Worm (Caenorhabditis elegans) whole organism, L4 larva: ENCODE measurements around the gene nlp-27.

Experiments
- F44E2.7 ChIP-seq: fragments of 200-800 bp; sonication (Bioruptor generic); IDR thresholded peaks from 2 replicates; pipeline ENCODE4 v2.1.2; 2022; ENCODE audit warnings: missing genetic modification characterization, missing compliant biosample characterization
- F49E8.2 ChIP-seq: sonication (generic microtip); optimal IDR thresholded peaks from 2 replicates; lab custom pipeline; 2016; ENCODE audit warnings: missing compliant biosample characterization, mild to moderate bottlenecking, missing genetic modification characterization, borderline replicate concordance
- T20F7.1 ChIP-seq: fragments of 200-800 bp; sonication (Bioruptor generic); optimal IDR thresholded peaks from 2 replicates; lab custom pipeline; 2018; ENCODE audit warnings: mild to moderate bottlenecking, missing genetic modification characterization, missing compliant biosample characterization
- Y48G9A.11 ChIP-seq: fragments of 200-800 bp; sonication (Bioruptor generic); IDR thresholded peaks from 2 replicates; pipeline ENCODE4 v1.3.6; 2022; ENCODE audit warnings: missing genetic modification reagents, missing genetic modification characterization, missing compliant biosample characterization
- Y75B8A.6 ChIP-seq: fragments of 200-800 bp; sonication (Bioruptor generic); IDR thresholded peaks from 2 replicates; pipeline ENCODE4 v1.3.6; 2022; ENCODE audit warnings: missing genetic modification reagents, missing genetic modification characterization, missing compliant biosample characterization
- ZK546.5 ChIP-seq, 2 experiments: sonication (generic microtip); optimal IDR thresholded peaks; 2 replicates each; lab custom pipeline; 2017; ENCODE audit warnings: missing biosample characterization in 2 of 2, missing genetic modification characterization in 2 of 2
- aha-1 ChIP-seq: fragments of 150-350 bp; peaks from one replicate; lab custom pipeline; 2014; ENCODE audit warnings: missing biosample characterization, missing genetic modification characterization
- arid-1 ChIP-seq: fragments of 200-800 bp; sonication (Bioruptor generic); conservative IDR thresholded peaks from 2 replicates; pipeline ENCODE4 v1.3.6; 2022; ENCODE audit warnings: missing genetic modification reagents, missing genetic modification characterization, missing compliant biosample characterization
- ceh-28 ChIP-seq: fragments of 150-350 bp; optimal IDR thresholded peaks from 2 replicates; lab custom pipeline; 2014; ENCODE audit warnings: missing biosample characterization, missing genetic modification reagents, missing genetic modification characterization
- ceh-44 ChIP-seq: fragments of 200-800 bp; sonication (Bioruptor generic); IDR thresholded peaks from 2 replicates; pipeline ENCODE4 v1.3.6; 2022; ENCODE audit warnings: missing genetic modification reagents, missing genetic modification characterization, missing compliant biosample characterization
- ceh-62 ChIP-seq: sonication (generic microtip); optimal IDR thresholded peaks from 2 replicates; lab custom pipeline; 2017; ENCODE audit warnings: missing biosample characterization, missing genetic modification characterization
- cey-2 ChIP-seq: sonication (generic microtip); optimal IDR thresholded peaks from 3 replicates; lab custom pipeline; 2017; ENCODE audit warnings: missing genetic modification characterization, mild to moderate bottlenecking, missing compliant biosample characterization, antibody characterized with exemption, borderline replicate concordance; ENCODE audit not compliant: insufficient read depth
- dmd-8 ChIP-seq: fragments of 200-800 bp; sonication (Bioruptor generic); IDR thresholded peaks from 2 replicates; pipeline ENCODE4 v1.3.6; 2022; ENCODE audit warnings: missing genetic modification characterization, missing compliant biosample characterization
- dpl-1 ChIP-seq: fragments of 150-350 bp; optimal IDR thresholded peaks from 2 replicates; lab custom pipeline; 2014; ENCODE audit warnings: missing biosample characterization, missing genetic modification reagents, missing genetic modification characterization
- duxl-1 ChIP-seq: sonication (generic microtip); optimal IDR thresholded peaks from 2 replicates; lab custom pipeline; 2016; ENCODE audit warnings: mild to moderate bottlenecking, missing genetic modification characterization, moderate library complexity, missing compliant biosample characterization; ENCODE audit not compliant: poor library complexity
- dve-1 ChIP-seq: sonication (generic microtip); optimal IDR thresholded peaks from 2 replicates; lab custom pipeline; 2017; ENCODE audit warnings: antibody characterized with exemption, mild to moderate bottlenecking, missing genetic modification characterization, missing compliant biosample characterization; ENCODE audit not compliant: insufficient read depth
- egl-43 ChIP-seq: fragments of 200-800 bp; sonication (Bioruptor generic); IDR thresholded peaks from 2 replicates; pipeline ENCODE4 v1.3.6; 2022; ENCODE audit warnings: missing genetic modification reagents, missing genetic modification characterization, missing compliant biosample characterization
- gei-8 ChIP-seq: fragments of 200-800 bp; sonication (Bioruptor generic); optimal IDR thresholded peaks from 2 replicates; lab custom pipeline; 2018; ENCODE audit warnings: mild to moderate bottlenecking, missing genetic modification characterization, missing compliant biosample characterization
- hlh-30 ChIP-seq: sonication (generic microtip); optimal IDR thresholded peaks from 2 replicates; lab custom pipeline; 2017; ENCODE audit warnings: antibody characterized with exemption, mild to moderate bottlenecking, missing genetic modification characterization, missing compliant biosample characterization; ENCODE audit not compliant: insufficient read depth
- jun-1 ChIP-seq: fragments of 150-350 bp; optimal IDR thresholded peaks from 2 replicates; lab custom pipeline; 2014; ENCODE audit warnings: missing biosample characterization, missing genetic modification reagents, missing genetic modification characterization
- lin-39 ChIP-seq: fragments of 150-350 bp; optimal IDR thresholded peaks from 2 replicates; lab custom pipeline; 2014; ENCODE audit warnings: missing biosample characterization, missing genetic modification reagents, missing genetic modification characterization
- lsy-2 ChIP-seq, 2 experiments: fragments of 150-350 bp in 1 of 2; sonication (generic microtip) in 1 of 2; optimal IDR thresholded peaks; 2 replicates each; lab custom pipeline; 2014 to 2017; ENCODE audit warnings: missing biosample characterization in 2 of 2, missing genetic modification characterization in 2 of 2
- madf-5 ChIP-seq, 2 experiments: fragments of 200-800 bp; sonication (Bioruptor generic); IDR thresholded peaks; 2 replicates each; pipeline ENCODE4 v1.3.6; 2022; ENCODE audit warnings: missing compliant biosample characterization in 2 of 2, missing genetic modification characterization in 2 of 2
- nhr-25 ChIP-seq: sonication (generic microtip); optimal IDR thresholded peaks from 2 replicates; lab custom pipeline; 2017; ENCODE audit warnings: missing genetic modification characterization, mild to moderate bottlenecking, missing compliant biosample characterization, antibody characterized with exemption, moderate library complexity, borderline replicate concordance; ENCODE audit not compliant: insufficient read depth
- nhr-28 ChIP-seq: fragments of 150-350 bp; optimal IDR thresholded peaks from 2 replicates; lab custom pipeline; 2014; ENCODE audit warnings: missing biosample characterization, missing genetic modification characterization
- nhr-42 ChIP-seq: fragments of 200-800 bp; sonication (Bioruptor generic); IDR thresholded peaks from 2 replicates; pipeline ENCODE4 v1.3.6; 2022; ENCODE audit warnings: missing genetic modification characterization, missing compliant biosample characterization
- nhr-48 ChIP-seq: sonication (generic microtip); optimal IDR thresholded peaks from 2 replicates; lab custom pipeline; 2016; ENCODE audit warnings: mild to moderate bottlenecking, missing genetic modification characterization, missing compliant biosample characterization
- nhr-6 ChIP-seq: fragments of 150-350 bp; optimal IDR thresholded peaks from 2 replicates; lab custom pipeline; 2014; ENCODE audit warnings: missing biosample characterization, missing genetic modification characterization
- php-3 ChIP-seq: fragments of 200-800 bp; sonication (Bioruptor generic); IDR thresholded peaks from 2 replicates; pipeline ENCODE4 v1.3.6; 2022; ENCODE audit warnings: missing genetic modification reagents, missing genetic modification characterization, missing compliant biosample characterization
- rbr-2 ChIP-seq: sonication (generic microtip); optimal IDR thresholded peaks from 2 replicates; lab custom pipeline; 2016; ENCODE audit warnings: missing genotype, missing genetic modification characterization, missing compliant biosample characterization
- saeg-2 ChIP-seq: fragments of 200-800 bp; sonication (Bioruptor generic); IDR thresholded peaks from 2 replicates; pipeline ENCODE4 v1.3.6; 2022; ENCODE audit warnings: missing genetic modification reagents, missing genetic modification characterization, missing compliant biosample characterization
- sdz-12 ChIP-seq: fragments of 200-800 bp; sonication (Bioruptor generic); optimal IDR thresholded peaks from 2 replicates; lab custom pipeline; 2018; ENCODE audit warnings: mild to moderate bottlenecking, missing genetic modification characterization, missing compliant biosample characterization
- set-16 ChIP-seq: fragments of 200-800 bp; sonication (Bioruptor generic); IDR thresholded peaks from 2 replicates; pipeline ENCODE4 v1.3.6; 2022; ENCODE audit warnings: missing genetic modification reagents, missing genetic modification characterization, missing compliant biosample characterization
- spr-1 ChIP-seq: sonication (generic microtip); optimal IDR thresholded peaks from 2 replicates; lab custom pipeline; 2016; ENCODE audit warnings: mild to moderate bottlenecking, missing genetic modification characterization, missing compliant biosample characterization
- unc-39 ChIP-seq: sonication (generic microtip); optimal IDR thresholded peaks from 2 replicates; lab custom pipeline; 2017; ENCODE audit warnings: missing biosample characterization, missing genetic modification characterization
- vab-7 ChIP-seq: fragments of 200-800 bp; sonication (Bioruptor generic); IDR thresholded peaks from 2 replicates; pipeline ENCODE4 v1.3.6; 2022; ENCODE audit warnings: missing genetic modification reagents, missing genetic modification characterization, missing compliant biosample characterization
- zip-2 ChIP-seq: fragments of 150-350 bp; optimal IDR thresholded peaks from 2 replicates; lab custom pipeline; 2014; ENCODE audit warnings: missing biosample characterization, missing genetic modification characterization
- ztf-7 ChIP-seq: fragments of 150-350 bp; optimal IDR thresholded peaks from 2 replicates; lab custom pipeline; 2014; ENCODE audit warnings: missing biosample characterization, missing genetic modification characterization

nlp-27 gene

DNA sequence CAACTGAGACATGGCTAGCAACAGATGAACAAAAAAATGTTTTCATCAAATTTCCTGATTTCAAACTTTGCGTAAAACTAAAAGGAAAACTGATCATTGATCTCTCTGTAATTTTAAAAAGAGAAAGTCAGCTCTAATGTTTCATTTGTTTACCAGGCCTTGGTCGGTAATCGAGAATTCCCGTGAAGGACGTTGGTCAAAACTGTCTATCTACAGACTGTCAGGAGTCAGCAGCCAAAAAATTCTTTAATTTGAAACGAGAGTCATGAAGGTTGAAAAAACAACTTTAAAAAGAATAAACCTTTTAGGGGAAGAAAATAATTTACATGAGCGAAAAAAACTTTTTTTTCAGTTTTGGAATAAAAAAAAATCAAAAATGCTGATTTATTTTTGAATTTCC lies 4.1 kb upstream of the nlp-27 start:
- TF ChIP-seq F49E8.2 (tag; lab: Kevin White, UChicago) (no peak), nhr-25 (tag; lab: Kevin White, UChicago) (peak; percentile 13), ztf-7 (tag; lab: Kevin White, UChicago) (no peak), aha-1 (peak; percentile 60)

DNA sequence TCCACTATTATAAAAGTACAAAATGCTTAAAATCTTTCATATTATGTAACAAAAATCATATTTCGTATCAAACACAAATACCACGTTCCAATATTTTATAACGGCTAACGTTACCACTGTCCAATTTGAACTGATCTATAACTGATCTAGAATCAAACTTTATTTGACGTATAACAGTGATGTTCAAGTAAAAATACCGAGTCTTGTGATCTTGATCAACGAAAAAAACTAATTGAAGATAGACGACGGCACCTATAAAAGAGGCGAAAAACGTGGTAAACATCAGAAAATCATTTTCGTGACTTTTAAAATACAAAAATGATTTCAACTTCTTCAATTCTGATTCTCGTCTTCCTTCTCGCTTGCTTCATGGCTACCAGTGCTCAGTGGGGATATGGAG lies 1.6 kb upstream of the nlp-27 start, which contains the start of gene nlp-28:
TSS of gene nlp-28 (plus strand) at position 285 of the 400 bp plus-strand sequence.
- no peak for TF ChIP-seq F44E2.7 (GFP tag; lab: Robert Waterston, UW)
- TF ChIP-seq set-16 (GFP tag; lab: Robert Waterston, UW) = no peak
- no peak for TF ChIP-seq Y48G9A.11 (GFP tag; lab: Robert Waterston, UW)

DNA sequence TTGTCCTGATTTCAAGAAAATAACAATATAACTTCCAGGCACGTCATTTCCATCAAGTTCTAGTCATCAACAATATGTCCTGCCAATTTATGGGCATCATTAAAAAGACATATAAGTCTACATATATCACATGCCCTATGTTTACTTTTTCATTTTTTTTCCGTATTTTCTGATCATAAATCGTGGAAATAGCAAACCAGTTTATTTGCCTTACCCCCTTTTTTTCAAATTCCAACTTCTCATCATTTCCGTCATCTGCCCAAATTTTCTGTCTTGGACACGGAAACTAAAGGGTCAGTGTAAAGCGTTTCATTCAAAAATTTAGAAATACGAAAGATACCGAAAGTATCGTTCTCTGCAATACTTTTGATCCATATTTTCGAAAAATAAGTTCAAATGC lies 3.2 kb downstream of the nlp-27 start:
- TF ChIP-seq saeg-2 (GFP tag; lab: Robert Waterston, UW) (no peak), rbr-2 (tag; lab: Kevin White, UChicago) (no peak), aha-1 (peak; percentile 63), T20F7.1 (GFP tag; lab: Kevin White, UChicago) (peak; percentile 1)

DNA sequence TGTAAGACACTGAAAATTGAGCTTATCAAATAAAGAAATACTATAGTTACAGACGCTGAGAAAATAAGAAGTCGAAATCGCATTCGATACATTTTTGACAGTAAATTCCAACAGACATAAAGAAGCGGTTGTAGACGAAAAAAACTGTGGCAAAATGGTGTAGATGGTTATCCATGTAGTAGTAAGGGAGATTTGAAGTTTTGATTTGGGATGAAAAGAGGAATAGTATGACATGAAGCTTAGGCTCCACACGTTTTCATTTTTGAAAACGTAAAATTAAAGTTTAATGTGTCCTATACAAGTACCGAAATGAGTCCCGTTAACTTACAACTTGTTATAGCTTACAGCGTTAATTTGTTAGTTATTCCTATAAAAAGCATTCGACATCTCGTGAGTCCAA lies 4.9 kb downstream of the nlp-27 start, which contains the start of gene K09D9.9:
TSS of gene K09D9.9 (minus strand) at position 101 of the 400 bp plus-strand sequence.
- TF ChIP-seq arid-1 (GFP tag; lab: Robert Waterston, UW) (no peak), rbr-2 (tag; lab: Kevin White, UChicago) (no peak), Y75B8A.6 (GFP tag; lab: Robert Waterston, UW) (no peak), Y48G9A.11 (GFP tag; lab: Robert Waterston, UW) (no peak), egl-43 (GFP tag; lab: Robert Waterston, UW) (no peak), nhr-6 (tag; lab: Kevin White, UChicago) (no peak), lin-39 (tag; lab: Kevin White, UChicago) (no peak), ztf-7 (tag; lab: Kevin White, UChicago) (no peak), zip-2 (tag; lab: Kevin White, UChicago) (no peak), cey-2 (no peak), gei-8 (GFP tag; lab: Kevin White, UChicago) (no peak), nhr-42 (no peak), ceh-28 (no peak), spr-1 (tag; lab: Kevin White, UChicago) (no peak)

DNA sequence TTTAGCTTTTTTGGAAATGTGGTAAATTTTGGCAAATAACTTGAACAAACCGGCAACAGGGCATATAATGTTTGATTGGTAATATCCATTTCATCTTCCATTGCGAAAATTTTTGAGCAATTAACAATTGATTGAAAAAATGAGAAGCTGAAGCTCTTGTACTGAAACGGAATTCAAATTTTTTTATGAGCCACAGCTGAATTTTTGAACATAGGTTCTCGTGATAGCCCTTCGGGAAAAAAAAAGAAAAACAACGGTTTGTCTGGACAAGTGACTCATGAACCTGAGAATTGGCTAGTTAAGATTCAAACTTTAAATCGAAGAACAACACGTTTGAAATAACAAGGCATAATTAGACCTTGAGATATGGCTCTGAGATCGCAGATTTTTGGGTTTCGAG lies 6.7 kb downstream of the nlp-27 start, which contains the start of gene srx-62:
TSS of gene srx-62 (minus strand) at position 101 of the 400 bp plus-strand sequence.
- TF ChIP-seq nhr-48 (tag; lab: Kevin White, UChicago) (no peak), lsy-2 (tag; optimal IDR thresholded peaks at IDR 0.05; lab: Kevin White, UChicago) (no peak), madf-5 (GFP tag; IDR thresholded peaks at IDR 0.05; lab: Robert Waterston, UW) (no peak), dmd-8 (no peak), sdz-12 (no peak), lin-39 (tag; lab: Kevin White, UChicago) (no peak), hlh-30 (tag; lab: Kevin White, UChicago) (no peak), dpl-1 (no peak), php-3 (no peak), nhr-6 (tag; lab: Kevin White, UChicago) (no peak), jun-1 (tag; lab: Kevin White, UChicago) (no peak), ceh-62 (tag; lab: Kevin White, UChicago) (no peak), unc-39 (no peak), nhr-28 (tag; lab: Kevin White, UChicago) (no peak), ZK546.5 (tag; optimal IDR thresholded peaks at IDR 0.05; lab: Kevin White, UChicago) (no peak), dve-1 (tag; lab: Kevin White, UChicago) (no peak), ceh-44 (GFP tag; lab: Robert Waterston, UW) (no peak), duxl-1 (tag; lab: Kevin White, UChicago) (no peak), zip-2 (tag; lab: Kevin White, UChicago) (no peak), vab-7 (no peak)
- TF ChIP-seq, all 104 proteins: peak for 0
